Fruit fly (Drosophila melanogaster): ENCODE results near the gene tfc.

tfc gene

dm6 chr3L:1247627-1248295 is 8.5 kb upstream of the tfc start, which contains the start of the genes Psf1 and Sac1 (continued):
- TF ChIP-seq CG11247 (GFP tag; IDR thresholded peaks at IDR 0.05) (no peak; the same call in 1 of the 2 replicates), slp2 (GFP tag; optimal IDR thresholded peaks at IDR 0.05) (peak; percentile 17), CG13894 (tag; optimal IDR thresholded peaks at IDR 0.05) (no peak), Side (GFP tag; optimal IDR thresholded peaks at IDR 0.05) (no peak), CG12659 (GFP tag; optimal IDR thresholded peaks at IDR 0.05) (peak; percentile 77), Dip2 (GFP tag; IDR thresholded peaks at IDR 0.05) (no peak), CG12155 (GFP tag; optimal IDR thresholded peaks at IDR 0.05) (peak; percentile 70), chn (GFP tag; optimal IDR thresholded peaks at IDR 0.05) (peak; percentile 18), D (optimal IDR thresholded peaks at IDR 0.05) (peak; percentile 5), D (GFP tag; optimal IDR thresholded peaks at IDR 0.05) (no peak), Trl (optimal IDR thresholded peaks at IDR 0.05) (no peak), Trl (GFP tag; optimal IDR thresholded peaks at IDR 0.05) (peak; percentile 18), CG2678 (tag; optimal IDR thresholded peaks at IDR 0.05) (peak; percentile 48), prd (optimal IDR thresholded peaks at IDR 0.05) (no peak), prd (GFP tag; IDR thresholded peaks at IDR 0.05) (peak; percentile 71), CG10147 (GFP tag; optimal IDR thresholded peaks at IDR 0.05) (peak; percentile 45), CG34224 (GFP tag; IDR thresholded peaks at IDR 0.05; ENCODE audit: partially characterized antibody) (peak; percentile 79), ac (GFP tag; optimal IDR thresholded peaks at IDR 0.05) (no peak), tll (GFP tag; optimal IDR thresholded peaks at IDR 0.05) (peak in 1 of 2 experiments; percentile 61), CG4424 (GFP tag; optimal IDR thresholded peaks at IDR 0.05) (peak; percentile 44), Oli (tag; optimal IDR thresholded peaks at IDR 0.05) (no peak), Pdp1 (GFP tag; optimal IDR thresholded peaks at IDR 0.05) (peak in 1 of 2 experiments; percentile 53), CG7357 (GFP tag; IDR thresholded peaks at IDR 0.05) (peak; percentile 98), CG12391 (tag; optimal IDR thresholded peaks at IDR 0.05) (peak; percentile 64), Fer1 (GFP tag; optimal IDR thresholded peaks at IDR 0.05) (no peak), cg (GFP tag; optimal IDR thresholded peaks at IDR 0.05) (no peak), CG6791 (GFP tag; IDR thresholded peaks at IDR 0.05; ENCODE audit: partially characterized antibody) (peak; percentile 76), CG16863 (GFP tag; optimal IDR thresholded peaks at IDR 0.05) (peak; percentile 93), Hsf (GFP tag; optimal IDR thresholded peaks at IDR 0.05) (peak; percentile 57), CG4854 (GFP tag; optimal IDR thresholded peaks at IDR 0.05) (no peak), CG12104 (GFP tag; optimal IDR thresholded peaks at IDR 0.05) (no peak), CG15011 (GFP tag; optimal IDR thresholded peaks at IDR 0.05) (no peak), hb (GFP tag; IDR thresholded peaks at IDR 0.05; ENCODE audit: partially characterized antibody) (peak; percentile 74), sna (GFP tag; IDR thresholded peaks at IDR 0.05; ENCODE audit: partially characterized antibody) (peak; percentile 86), ato (GFP tag; IDR thresholded peaks at IDR 0.05; ENCODE audit: partially characterized antibody) (peak; percentile 46; the same call in 1 of the 2 replicates), tin (GFP tag; optimal IDR thresholded peaks at IDR 0.05) (peak; percentile 30), da (GFP tag; optimal IDR thresholded peaks at IDR 0.05) (peak; percentile 19), CG16813 (GFP tag; IDR thresholded peaks at IDR 0.05; ENCODE audit: partially characterized antibody) (peak; percentile 91), BEAF-32 (GFP tag; optimal IDR thresholded peaks at IDR 0.05) (peak; percentile 97), shn (GFP tag; optimal IDR thresholded peaks at IDR 0.05) (peak; percentile 62), MBD-R2 (GFP tag; IDR thresholded peaks at IDR 0.05) (peak; percentile 65; the same call in 1 of the 2 replicates), pnt (GFP tag; optimal IDR thresholded peaks at IDR 0.05) (peak; percentile 7), kni (GFP tag; optimal IDR thresholded peaks at IDR 0.05) (peak; percentile 13), CG15514 (GFP tag; optimal IDR thresholded peaks at IDR 0.05) (peak; percentile 56), CG17612 (GFP tag; IDR thresholded peaks at IDR 0.05) (no peak), CG8281 (tag; optimal IDR thresholded peaks at IDR 0.05) (no peak), chinmo (GFP tag; IDR thresholded peaks at IDR 0.05; ENCODE audit: partially characterized antibody) (no peak), Hand (GFP tag; optimal IDR thresholded peaks at IDR 0.05) (no peak), slbo (GFP tag; IDR thresholded peaks at IDR 0.05) (peak; percentile 64)

Measured in whole organism, embryonic.